Fruit fly (Drosophila melanogaster) whole organism, embryonic: ENCODE data around the gene CG17127.
A peak's percentile ranks its signal among the peaks of the same experiment; 100 is the strongest.

Experiments
- ATbp ChIP-seq: fragments of 200-800 bp; sonication (Bioruptor generic); optimal IDR thresholded peaks from 2 replicates; lab custom pipeline; 2017; ENCODE audit warnings: missing biosample characterization, mild to moderate bottlenecking, missing genetic modification characterization, missing genetic modification reagents
- BEAF-32 ChIP-seq: fragments of 200-800 bp; sonication (Bioruptor generic); optimal IDR thresholded peaks from 3 replicates; lab custom pipeline; 2017; ENCODE audit warnings: missing biosample characterization, missing genetic modification characterization, mild to moderate bottlenecking, moderate library complexity, missing genetic modification reagents
- Blimp-1 ChIP-seq: fragments of 200-800 bp; sonication (Bioruptor generic); optimal IDR thresholded peaks from 3 replicates; lab custom pipeline; 2018; ENCODE audit warnings: missing biosample characterization, missing genetic modification characterization, mild to moderate bottlenecking, moderate library complexity, missing genetic modification reagents
- C15 ChIP-seq: fragments of 200-800 bp; sonication (Bioruptor generic); IDR thresholded peaks from 3 replicates; pipeline ENCODE4 v1.3.6; 2022; ENCODE audit warnings: missing biosample characterization, missing genetic modification characterization
- CG11093 ChIP-seq: fragments of 200-800 bp; sonication (Bioruptor generic); IDR thresholded peaks from 3 replicates; pipeline ENCODE4 v1.3.6; 2022; ENCODE audit warnings: missing biosample characterization, missing genetic modification characterization
- CG11696 ChIP-seq: fragments of 200-800 bp; sonication (Bioruptor generic); IDR thresholded peaks from 2 replicates; pipeline ENCODE4 v1.3.6; 2022; ENCODE audit warnings: missing biosample characterization, missing genetic modification characterization
- CG12391 ChIP-seq: fragments of 200-800 bp; sonication (Bioruptor generic); optimal IDR thresholded peaks from 3 replicates; lab custom pipeline; 2018; ENCODE audit warnings: missing biosample characterization, mild to moderate bottlenecking, missing genetic modification characterization, moderate library complexity
- CG13624 ChIP-seq: fragments of 200-800 bp; sonication (Bioruptor generic); optimal IDR thresholded peaks from 2 replicates; lab custom pipeline; 2016; ENCODE audit warnings: missing biosample characterization, missing genetic modification characterization
- CG13894 ChIP-seq: fragments of 200-800 bp; sonication (Bioruptor generic); optimal IDR thresholded peaks from 3 replicates; lab custom pipeline; 2018; ENCODE audit warnings: missing biosample characterization, mild to moderate bottlenecking, missing genetic modification characterization, moderate library complexity
- CG15073 ChIP-seq: fragments of 200-800 bp; sonication (Bioruptor generic); optimal IDR thresholded peaks from 2 replicates; lab custom pipeline; 2016; ENCODE audit warnings: missing biosample characterization, missing genetic modification characterization
- CG17359 ChIP-seq: fragments of 200-800 bp; sonication (Bioruptor generic); optimal IDR thresholded peaks from 3 replicates; lab custom pipeline; 2018; ENCODE audit warnings: missing biosample characterization, mild to moderate bottlenecking, missing genetic modification characterization, moderate library complexity
- CG17361 ChIP-seq: fragments of 200-800 bp; sonication (Bioruptor generic); IDR thresholded peaks from 3 replicates; pipeline ENCODE4 v1.3.6; 2022; ENCODE audit warnings: missing biosample characterization, missing genetic modification characterization
- CG17612 ChIP-seq: fragments of 200-800 bp; sonication (Bioruptor generic); IDR thresholded peaks from 2 replicates; pipeline ENCODE4 v1.3.6; 2022; ENCODE audit warnings: missing biosample characterization, missing genetic modification characterization
- CG2116 ChIP-seq: fragments of 200-800 bp; sonication (Bioruptor generic); optimal IDR thresholded peaks from 3 replicates; lab custom pipeline; 2018; ENCODE audit warnings: missing biosample characterization, mild to moderate bottlenecking, missing genetic modification characterization
- CG31365 ChIP-seq: fragments of 200-800 bp; sonication (Bioruptor generic); optimal IDR thresholded peaks from 2 replicates; lab custom pipeline; 2018; ENCODE audit warnings: missing biosample characterization, mild to moderate bottlenecking, missing genetic modification characterization
- CG3407 ChIP-seq: fragments of 200-800 bp; sonication (Bioruptor generic); optimal IDR thresholded peaks from 2 replicates; lab custom pipeline; 2018; ENCODE audit warnings: missing biosample characterization, mild to moderate bottlenecking, missing genetic modification characterization
- CG3995 ChIP-seq: fragments of 200-800 bp; sonication (Bioruptor generic); optimal IDR thresholded peaks from 3 replicates; lab custom pipeline; 2016; ENCODE audit warnings: missing biosample characterization, missing genetic modification characterization
- CG4282 ChIP-seq: fragments of 200-800 bp; sonication (Bioruptor generic); optimal IDR thresholded peaks from 2 replicates; lab custom pipeline; 2016; ENCODE audit warnings: missing biosample characterization, missing genetic modification characterization
- CG4617 ChIP-seq: fragments of 200-800 bp; sonication (Bioruptor generic); optimal IDR thresholded peaks from 3 replicates; lab custom pipeline; 2016; ENCODE audit warnings: missing biosample characterization, missing genetic modification characterization, borderline replicate concordance
- CG4820 ChIP-seq: fragments of 200-800 bp; sonication (Bioruptor generic); optimal IDR thresholded peaks from 3 replicates; lab custom pipeline; 2016; ENCODE audit warnings: missing biosample characterization, missing genetic modification characterization
- CG8089 ChIP-seq: fragments of 200-800 bp; sonication (Bioruptor generic); optimal IDR thresholded peaks from 3 replicates; lab custom pipeline; 2016; ENCODE audit warnings: missing biosample characterization, missing genetic modification characterization
- CG9215 ChIP-seq: fragments of 200-800 bp; sonication (Bioruptor generic); IDR thresholded peaks from 2 replicates; pipeline ENCODE4 v1.3.6; 2022; ENCODE audit warnings: missing biosample characterization, missing genetic modification characterization
- CG9932 ChIP-seq: fragments of 200-800 bp; sonication (Bioruptor generic); IDR thresholded peaks from 2 replicates; pipeline ENCODE4 v1.3.6; 2022; ENCODE audit warnings: missing biosample characterization, missing genetic modification characterization
- Camta ChIP-seq: fragments of 200-800 bp; sonication (Bioruptor generic); optimal IDR thresholded peaks from 2 replicates; lab custom pipeline; 2016; ENCODE audit warnings: missing biosample characterization, missing genetic modification characterization
- Dref ChIP-seq: fragments of 200-800 bp; sonication (Bioruptor generic); IDR thresholded peaks from 2 replicates; pipeline ENCODE4 v1.3.6; 2022; ENCODE audit warnings: missing biosample characterization, missing genetic modification characterization
- Ets97D ChIP-seq: fragments of 200-800 bp; sonication (Bioruptor generic); optimal IDR thresholded peaks from 3 replicates; lab custom pipeline; 2016; ENCODE audit warnings: missing biosample characterization, missing genetic modification characterization
- HLH4C ChIP-seq: fragments of 200-800 bp; sonication (Bioruptor generic); IDR thresholded peaks from 3 replicates; pipeline ENCODE4 v1.3.6; 2022; ENCODE audit warnings: missing biosample characterization, missing genetic modification characterization; ENCODE audit not compliant: partially characterized antibody
- HmgZ ChIP-seq: fragments of 200-800 bp; sonication (Bioruptor generic); optimal IDR thresholded peaks from 2 replicates; lab custom pipeline; 2018; ENCODE audit warnings: missing biosample characterization, mild to moderate bottlenecking, missing genetic modification characterization
- MTF-1 ChIP-seq: fragments of 200-800 bp; sonication (Bioruptor generic); optimal IDR thresholded peaks from 2 replicates; lab custom pipeline; 2018; ENCODE audit warnings: missing biosample characterization, mild to moderate bottlenecking, missing genetic modification characterization, borderline replicate concordance
- Mad ChIP-seq: fragments of 200-800 bp; sonication (Bioruptor generic); optimal IDR thresholded peaks from 2 replicates; lab custom pipeline; 2016; ENCODE audit warnings: missing biosample characterization, missing genetic modification characterization
- NFAT ChIP-seq: fragments of 200-800 bp; sonication (Bioruptor generic); IDR thresholded peaks from 2 replicates; pipeline ENCODE4 v1.3.6; 2022; ENCODE audit warnings: missing biosample characterization, missing genetic modification characterization
- TFAM ChIP-seq: fragments of 200-800 bp; sonication (Bioruptor generic); optimal IDR thresholded peaks from 2 replicates; lab custom pipeline; 2017; ENCODE audit warnings: missing biosample characterization, missing genetic modification characterization, inconsistent platforms
- Tbp ChIP-seq: fragments of >200 bp; optimal IDR thresholded peaks from 2 replicates; lab custom pipeline; 2018; ENCODE audit warnings: missing biosample characterization, missing genetic modification characterization
- ash1 ChIP-seq: fragments of 200-800 bp; sonication (Bioruptor generic); optimal IDR thresholded peaks from 2 replicates; lab custom pipeline; 2018; ENCODE audit warnings: missing biosample characterization, mild to moderate bottlenecking, missing genetic modification characterization
- bab2 ChIP-seq: fragments of 200-800 bp; sonication (Bioruptor generic); optimal IDR thresholded peaks from 2 replicates; lab custom pipeline; 2016; ENCODE audit warnings: missing biosample characterization, missing genetic modification characterization
- bcd ChIP-seq: fragments of 200-800 bp; sonication (Bioruptor generic); optimal IDR thresholded peaks from 2 replicates; lab custom pipeline; 2017; ENCODE audit warnings: missing biosample characterization, mild to moderate bottlenecking, missing genetic modification characterization
- dan ChIP-seq: fragments of 200-800 bp; sonication (Bioruptor generic); IDR thresholded peaks from 2 replicates; pipeline ENCODE4 v1.3.6; 2022; ENCODE audit warnings: missing biosample characterization, missing genetic modification characterization
- disco-r ChIP-seq: fragments of 200-800 bp; sonication (Bioruptor generic); optimal IDR thresholded peaks from 2 replicates; lab custom pipeline; 2016; ENCODE audit warnings: missing biosample characterization, missing genetic modification characterization
- eyg ChIP-seq: fragments of 200-800 bp; sonication (Bioruptor generic); optimal IDR thresholded peaks from 3 replicates; lab custom pipeline; 2016; ENCODE audit warnings: missing biosample characterization, missing genetic modification characterization
- gem ChIP-seq: fragments of 200-800 bp; sonication (Bioruptor generic); optimal IDR thresholded peaks from 2 replicates; lab custom pipeline; 2019; ENCODE audit warnings: missing biosample characterization, mild to moderate bottlenecking, missing genetic modification characterization, moderate library complexity
- gfzf ChIP-seq: fragments of 200-800 bp; sonication (Bioruptor generic); optimal IDR thresholded peaks from 2 replicates; lab custom pipeline; 2016; ENCODE audit warnings: missing biosample characterization, mild to moderate bottlenecking, missing genetic modification characterization, moderate library complexity
- insv ChIP-seq, 2 experiments: fragments of 200-800 bp; sonication (Bioruptor generic); optimal IDR thresholded peaks; 3 replicates each; lab custom pipeline; 2016 to 2018; ENCODE audit warnings: missing biosample characterization in 2 of 2, missing genetic modification characterization in 2 of 2
- klu ChIP-seq: fragments of 200-800 bp; sonication (Bioruptor generic); IDR thresholded peaks from 2 replicates; pipeline ENCODE4 v1.3.6; 2022; ENCODE audit warnings: missing biosample characterization, missing genetic modification characterization
- pfk ChIP-seq: fragments of 200-800 bp; sonication (Bioruptor generic); optimal IDR thresholded peaks from 2 replicates; lab custom pipeline; 2018; ENCODE audit warnings: missing biosample characterization, mild to moderate bottlenecking, missing genetic modification characterization, moderate library complexity
- sens ChIP-seq: fragments of 200-800 bp; sonication (Bioruptor generic); peaks from one replicate; lab custom pipeline; 2016; ENCODE audit warnings: missing biosample characterization, missing genetic modification characterization
- sima ChIP-seq: fragments of 200-800 bp; sonication (Bioruptor generic); optimal IDR thresholded peaks from 2 replicates; lab custom pipeline; 2016; ENCODE audit warnings: missing biosample characterization, missing genetic modification characterization
- sisA ChIP-seq: fragments of 200-800 bp; sonication (Bioruptor generic); IDR thresholded peaks from 2 replicates; pipeline ENCODE4 v1.3.6; 2022; ENCODE audit warnings: missing biosample characterization, missing genetic modification characterization
- tll ChIP-seq, 2 experiments: fragments of 200-800 bp in 1 of 2; fragments of >200 bp in 1 of 2; sonication (Bioruptor generic) in 1 of 2; optimal IDR thresholded peaks; 2 replicates each; lab custom pipeline; 2017 to 2019; ENCODE audit warnings: missing biosample characterization in 2 of 2, missing genetic modification characterization in 2 of 2, mild to moderate bottlenecking in 1 of 2, moderate library complexity in 1 of 2
- usp ChIP-seq: fragments of >200 bp; optimal IDR thresholded peaks from 2 replicates; lab custom pipeline; 2017; ENCODE audit warnings: missing biosample characterization, missing genetic modification characterization
- vvl ChIP-seq: fragments of 200-800 bp; sonication (Bioruptor generic); IDR thresholded peaks from 2 replicates; pipeline ENCODE4 v1.3.6; 2022; ENCODE audit warnings: missing biosample characterization, missing genetic modification characterization

CG17127 gene

dm6 chr2L:10751879-10752620 lies 18.6 kb upstream of the CG17127 start (continued):
- TF ChIP-seq pfk (GFP tag; lab: Kevin White, UChicago) = peak; percentile 65
- TF ChIP-seq disco-r (GFP tag; lab: Kevin White, UChicago) = peak; percentile 80
- TF ChIP-seq MTF-1 (GFP tag; lab: Kevin White, UChicago) = peak; percentile 92
- TF ChIP-seq CG13624 = peak; percentile 53
- TF ChIP-seq CG4820 (GFP tag; lab: Kevin White, UChicago) = peak; percentile 82
- peak; percentile 94 for TF ChIP-seq Camta (GFP tag; lab: Kevin White, UChicago)
- TF ChIP-seq bcd (GFP tag; lab: Kevin White, UChicago) = peak; percentile 88
- no peak for TF ChIP-seq dan (GFP tag; lab: Robert Waterston, UW)
- no peak for TF ChIP-seq Tbp
- peak; percentile 77 for TF ChIP-seq HmgZ (tag; lab: Kevin White, UChicago)
- TF ChIP-seq CG3407 (GFP tag; lab: Kevin White, UChicago) = peak; percentile 98
- peak; percentile 16 for TF ChIP-seq CG3995
- peak; percentile 18 for TF ChIP-seq gfzf (GFP tag; lab: Kevin White, UChicago)
- peak; percentile 53 for TF ChIP-seq CG4617
- no peak for TF ChIP-seq HLH4C (GFP tag; lab: Robert Waterston, UW)
- no peak for TF ChIP-seq ash1 (GFP tag; lab: Kevin White, UChicago)
- no peak for TF ChIP-seq CG9215 (GFP tag; lab: Robert Waterston, UW)
- no peak for TF ChIP-seq C15
- TF ChIP-seq CG9932 (GFP tag; lab: Robert Waterston, UW) = no peak
- TF ChIP-seq CG31365 (tag; lab: Kevin White, UChicago) = peak; percentile 75
- TF ChIP-seq Dref = no peak
- TF ChIP-seq bab2 (GFP tag; lab: Kevin White, UChicago) = peak; percentile 98
- peak; percentile 54 for TF ChIP-seq Ets97D (GFP tag; lab: Kevin White, UChicago)
- peak; percentile 90 for TF ChIP-seq Blimp-1
- TF ChIP-seq BEAF-32 = no peak
- peak; percentile 84 for TF ChIP-seq CG11093 (GFP tag; lab: Robert Waterston, UW)
- peak; percentile 23 for TF ChIP-seq sima
- TF ChIP-seq insv (GFP tag; optimal IDR thresholded peaks at IDR 0.05; lab: Kevin White, UChicago) = peak in 1 of 2 experiments; percentile 32
- TF ChIP-seq TFAM (GFP tag; lab: Kevin White, UChicago) = peak; percentile 80
- peak; percentile 87 for TF ChIP-seq CG17361 (GFP tag; lab: Robert Waterston, UW)
- TF ChIP-seq CG12391 (tag; lab: Kevin White, UChicago) = peak; percentile 70
- TF ChIP-seq NFAT (GFP tag; lab: Robert Waterston, UW) = no peak
- TF ChIP-seq ATbp (GFP tag; lab: Kevin White, UChicago) = peak; percentile 98
- peak; percentile 96 for TF ChIP-seq CG8089 (GFP tag; lab: Kevin White, UChicago)
- peak; percentile 78 for TF ChIP-seq CG2116 (GFP tag; lab: Kevin White, UChicago)
- peak; percentile 62 for TF ChIP-seq CG15073 (GFP tag; lab: Kevin White, UChicago)
- TF ChIP-seq CG17359 (tag; lab: Kevin White, UChicago) = peak; percentile 90
- peak; percentile 89 for TF ChIP-seq CG13894 (tag; lab: Kevin White, UChicago)
- TF ChIP-seq sisA (GFP tag; lab: Robert Waterston, UW) = no peak
- peak; percentile 99 for TF ChIP-seq sens (GFP tag; lab: Kevin White, UChicago)
- peak; percentile 90 for TF ChIP-seq gem (tag; lab: Kevin White, UChicago)
- TF ChIP-seq eyg (GFP tag; lab: Kevin White, UChicago) = peak; percentile 78
- peak; percentile 84 for TF ChIP-seq CG11696 (GFP tag; lab: Robert Waterston, UW)
- peak in 1 of 2 experiments; percentile 50 for TF ChIP-seq tll (GFP tag; optimal IDR thresholded peaks at IDR 0.05; lab: Kevin White, UChicago)
- TF ChIP-seq CG4282 (GFP tag; lab: Kevin White, UChicago) = peak; percentile 74
- TF ChIP-seq Mad (GFP tag; lab: Kevin White, UChicago) = peak; percentile 78
- peak; percentile 81 for TF ChIP-seq CG17612 (GFP tag; lab: Robert Waterston, UW)
- TF ChIP-seq vvl (GFP tag; lab: Robert Waterston, UW) = peak; percentile 86
- no peak for TF ChIP-seq usp (GFP tag; lab: Kevin White, UChicago)
- no peak; the same call in 1 of the 2 replicates for TF ChIP-seq klu (GFP tag; lab: Robert Waterston, UW)
